Fruit fly (Drosophila melanogaster) Kc167 (cell line): ENCODE results near the gene PDZ-GEF.

Experiments
- Myc ChIP-seq: fragments of >200 bp; optimal IDR thresholded peaks from 2 replicates; lab custom pipeline; 2017; ENCODE audit warnings: missing external identifiers
- h ChIP-seq: fragments of >200 bp; optimal IDR thresholded peaks from 3 replicates; lab custom pipeline; 2018; ENCODE audit warnings: missing external identifiers
- insv ChIP-seq: fragments of >200 bp; optimal IDR thresholded peaks from 3 replicates; lab custom pipeline; 2018; ENCODE audit warnings: missing external identifiers
- psq ChIP-seq: fragments of >200 bp; optimal IDR thresholded peaks from 2 replicates; lab custom pipeline; 2017; ENCODE audit warnings: missing external identifiers
- ttk ChIP-seq: sonication (Bioruptor generic); optimal IDR thresholded peaks from 2 replicates; lab custom pipeline; 2017; ENCODE audit warnings: missing external identifiers

DNA sequence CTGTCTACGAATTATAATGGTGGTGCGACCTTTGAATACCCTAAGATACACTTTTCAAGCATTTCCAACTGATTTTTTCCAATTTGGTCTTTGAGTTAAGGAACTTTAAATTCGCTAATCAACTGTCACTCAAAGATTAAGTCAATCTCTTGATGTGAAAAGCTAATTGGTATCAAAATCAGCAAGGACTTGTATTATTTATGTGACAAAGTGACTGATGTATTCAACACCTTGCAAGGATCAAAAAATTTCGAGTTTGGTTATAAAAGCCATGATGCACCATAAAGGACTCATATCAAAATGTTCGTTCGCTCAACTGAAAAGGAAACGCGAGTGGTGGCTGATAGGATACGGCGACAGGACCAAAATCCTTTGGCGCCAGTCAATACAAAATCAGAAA lies 31.1 kb downstream of the PDZ-GEF start, which contains the start of gene ppk14:
- TF ChIP-seq ttk (lab: Kevin White, UChicago) = no peak
- no peak for TF ChIP-seq psq (lab: Kevin White, UChicago)
- no peak for TF ChIP-seq insv (lab: Kevin White, UChicago)
- no peak for TF ChIP-seq h
- TF ChIP-seq Myc (lab: Kevin White, UChicago) = no peak
